Worm (Caenorhabditis elegans): ENCODE results near the gene srd-11.

DNA sequence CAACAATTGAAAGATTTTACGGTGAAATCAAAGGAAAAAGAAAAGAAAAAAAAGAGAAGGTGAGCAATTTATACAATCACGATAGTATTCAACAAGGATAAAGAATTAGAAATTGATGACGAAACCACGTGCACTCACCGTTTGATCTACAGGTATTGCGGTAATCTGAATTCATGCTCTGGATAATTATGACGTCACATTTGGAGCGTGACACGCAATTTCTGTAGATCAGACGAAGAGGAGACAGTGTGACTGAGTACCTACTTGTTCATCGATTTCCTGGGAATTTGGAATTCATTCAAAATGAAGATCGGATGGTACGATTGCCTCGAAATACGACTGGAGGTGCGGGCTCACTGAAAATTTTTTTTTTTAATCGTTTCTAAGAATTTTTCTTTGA is 21.3 kb downstream of the srd-11 start:
- TF ChIP-seq cey-2 (tag; optimal IDR thresholded peaks at IDR 0.05; ENCODE audit: borderline replicate concordance, insufficient read depth) (no peak), ceh-28 (tag; optimal IDR thresholded peaks at IDR 0.05) (no peak), aly-2 (tag; optimal IDR thresholded peaks at IDR 0.05) (no peak), nhr-237 (tag; optimal IDR thresholded peaks at IDR 0.05) (no peak), nhr-11 (tag; optimal IDR thresholded peaks at IDR 0.05) (no peak), snpc-4 (tag; optimal IDR thresholded peaks at IDR 0.05) (no peak), egl-27 (tag; optimal IDR thresholded peaks at IDR 0.05) (no peak), ztf-11 (tag; optimal IDR thresholded peaks at IDR 0.05) (no peak)

Measured in whole organism, L4 larva.